Fruit fly (Drosophila melanogaster): ENCODE data around the gene hoe1.

hoe1 gene

DNA sequence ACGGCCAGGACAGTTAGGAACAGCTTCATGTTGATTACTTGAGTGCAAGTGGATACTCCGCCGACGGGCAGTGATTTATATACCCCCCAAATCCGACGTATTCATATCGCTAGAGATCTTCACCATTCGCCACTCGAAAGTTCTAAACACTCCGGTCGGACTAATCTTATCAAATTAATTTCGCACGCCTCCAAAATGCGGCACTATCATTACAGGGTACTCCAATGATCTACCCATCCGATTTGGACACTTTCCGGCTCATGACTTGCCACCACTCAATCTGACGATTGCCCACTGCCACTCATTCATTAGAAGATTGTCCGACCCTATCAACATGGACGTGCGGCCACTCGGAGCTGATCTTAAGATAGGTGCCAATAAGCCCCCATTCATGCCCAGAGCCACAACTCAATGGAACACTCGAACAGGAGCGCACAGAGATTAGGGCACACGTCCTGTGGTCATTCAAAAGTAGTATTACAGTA, 20.9 kb upstream of the hoe1 start, which contains the start of gene Jon25Bii:
Jon25Bii (minus strand) TSS at position 51 of the 485 bp plus-strand sequence.
- TF ChIP-seq D1 (tag; optimal IDR thresholded peaks at IDR 0.05) (no peak), EcR (GFP tag; optimal IDR thresholded peaks at IDR 0.05) (no peak), CG10348 (GFP tag; IDR thresholded peaks at IDR 0.05) (no peak), CG17806 (tag; optimal IDR thresholded peaks at IDR 0.05) (no peak), CG8301 (tag; optimal IDR thresholded peaks at IDR 0.05) (no peak), Snoo (tag; optimal IDR thresholded peaks at IDR 0.05) (no peak), CG34367 (tag; optimal IDR thresholded peaks at IDR 0.05) (no peak), Pif1B (GFP tag; optimal IDR thresholded peaks at IDR 0.05) (no peak), gl (tag; optimal IDR thresholded peaks at IDR 0.05) (no peak), CG14655 (GFP tag; optimal IDR thresholded peaks at IDR 0.05) (no peak), CG4496 (GFP tag; IDR thresholded peaks at IDR 0.05) (no peak), CG13204 (GFP tag; optimal IDR thresholded peaks at IDR 0.05) (no peak), CG15710 (tag; optimal IDR thresholded peaks at IDR 0.05) (no peak), Pif1A (GFP tag; optimal IDR thresholded peaks at IDR 0.05) (no peak), CG8159 (tag; optimal IDR thresholded peaks at IDR 0.05) (no peak), CG12605 (GFP tag; IDR thresholded peaks at IDR 0.05) (no peak), fd96Ca (GFP tag; IDR thresholded peaks at IDR 0.05) (no peak), rn (GFP tag; IDR thresholded peaks at IDR 0.05) (no peak), CG32121 (GFP tag; IDR thresholded peaks at IDR 0.05) (no peak), CG9948 (tag; optimal IDR thresholded peaks at IDR 0.05) (no peak)

DNA sequence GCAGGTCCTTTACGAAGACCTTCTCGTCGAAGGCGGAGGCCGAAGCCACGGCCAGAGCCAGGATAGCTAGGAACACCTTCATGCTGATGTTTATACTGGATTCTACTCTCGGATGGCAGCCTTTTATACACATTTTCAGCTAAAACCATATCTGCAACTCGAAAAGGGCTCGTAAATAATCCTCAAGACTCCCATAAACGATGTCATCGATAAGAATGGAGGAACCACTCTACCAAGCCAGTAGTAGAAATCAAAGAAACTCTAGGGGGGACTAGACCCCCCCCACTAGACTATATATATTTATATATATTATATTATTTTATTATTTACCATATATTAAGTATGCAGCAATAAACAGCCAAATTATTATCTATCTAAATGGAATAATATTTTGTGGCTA, 18.5 kb upstream of the hoe1 start, which contains the start of gene Jon25Biii:
Jon25Biii (minus strand) TSS at position 101 of the 400 bp plus-strand sequence.
- TF ChIP-seq CG4496 (GFP tag; IDR thresholded peaks at IDR 0.05) (no peak), gl (tag; optimal IDR thresholded peaks at IDR 0.05) (no peak), CG13204 (GFP tag; optimal IDR thresholded peaks at IDR 0.05) (no peak), CG8301 (tag; optimal IDR thresholded peaks at IDR 0.05) (no peak), EcR (GFP tag; optimal IDR thresholded peaks at IDR 0.05) (no peak)

DNA sequence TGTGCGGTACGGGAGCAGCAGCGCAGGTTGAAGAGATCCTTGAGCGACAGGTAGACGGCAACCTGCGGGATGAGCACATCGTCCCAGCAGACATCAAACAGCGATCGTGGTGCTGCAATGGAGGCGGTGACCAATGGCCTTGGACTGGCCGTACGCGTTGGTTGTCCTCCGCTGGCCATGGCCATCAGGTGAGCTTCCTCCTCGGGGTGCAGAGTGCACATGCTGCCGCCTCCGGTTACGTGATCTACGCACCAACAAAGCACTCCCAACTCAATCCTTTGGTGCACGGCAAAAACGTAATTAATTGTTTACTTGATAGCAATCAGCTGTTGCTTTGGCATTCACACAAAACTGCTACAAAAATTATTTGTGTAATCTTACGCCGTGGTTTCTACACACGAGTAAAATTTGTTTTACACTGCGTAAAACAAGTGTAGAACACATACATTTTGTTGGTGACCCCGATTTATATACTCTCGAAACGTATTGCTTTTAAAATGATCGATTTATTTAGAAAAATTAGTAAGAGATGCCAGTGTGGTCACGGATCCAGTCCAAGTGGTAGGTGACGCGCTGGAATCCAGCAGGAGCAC, 17.4 kb upstream of the hoe1 start, which contains the start of gene jet:
jet (minus strand) TSS at position 332 of the 593 bp plus-strand sequence.
- no peak for TF ChIP-seq CG14655 (GFP tag; optimal IDR thresholded peaks at IDR 0.05)
- no peak for TF ChIP-seq CG12605 (GFP tag; IDR thresholded peaks at IDR 0.05)
- no peak for TF ChIP-seq CG34367 (tag; optimal IDR thresholded peaks at IDR 0.05)
- no peak for TF ChIP-seq CG4496 (GFP tag; IDR thresholded peaks at IDR 0.05)
- TF ChIP-seq D1 (tag; optimal IDR thresholded peaks at IDR 0.05) = no peak
- no peak for TF ChIP-seq CG10348 (GFP tag; IDR thresholded peaks at IDR 0.05)
- no peak for TF ChIP-seq CG17806 (tag; optimal IDR thresholded peaks at IDR 0.05)

DNA sequence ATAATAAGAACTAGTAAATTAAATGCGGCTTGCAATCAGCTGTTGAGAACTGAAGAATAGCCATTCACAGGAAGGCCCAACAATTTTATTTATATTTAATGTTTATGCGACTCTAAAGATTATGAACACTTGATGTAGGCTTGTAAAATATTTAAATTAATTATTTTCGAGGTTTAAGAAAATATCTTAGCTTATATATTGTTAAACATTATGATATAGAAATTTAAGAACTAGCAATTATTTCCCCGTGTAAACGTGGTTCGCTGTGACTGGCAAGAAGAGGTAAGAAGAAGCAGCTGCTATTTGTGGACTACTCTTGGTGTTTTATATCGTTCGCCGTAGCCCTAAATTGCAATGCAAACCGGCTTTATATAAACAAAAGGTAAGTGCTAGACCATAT, 13.1 kb upstream of the hoe1 start, which contains the start of the genes mRpL24 and betaggt-I:
mRpL24 (minus strand) TSS at position 62 of the 400 bp plus-strand sequence.
betaggt-I (plus strand) TSS at position 280 of the 400 bp plus-strand sequence.
- TF ChIP-seq Pif1A (GFP tag; optimal IDR thresholded peaks at IDR 0.05) = peak; percentile 93
- peak; percentile 97 for TF ChIP-seq CG34367 (tag; optimal IDR thresholded peaks at IDR 0.05)
- peak; percentile 99 for TF ChIP-seq CG15710 (tag; optimal IDR thresholded peaks at IDR 0.05)
- TF ChIP-seq CG12605 (GFP tag; IDR thresholded peaks at IDR 0.05) = peak; percentile 98
- no peak for TF ChIP-seq CG13204 (GFP tag; optimal IDR thresholded peaks at IDR 0.05)
- TF ChIP-seq CG8159 (tag; optimal IDR thresholded peaks at IDR 0.05) = peak; percentile 97
- TF ChIP-seq CG10348 (GFP tag; IDR thresholded peaks at IDR 0.05) = peak; percentile 90
- peak; percentile 96 for TF ChIP-seq Snoo (tag; optimal IDR thresholded peaks at IDR 0.05)
- peak; percentile 98 for TF ChIP-seq CG14655 (GFP tag; optimal IDR thresholded peaks at IDR 0.05)
- TF ChIP-seq gl (tag; optimal IDR thresholded peaks at IDR 0.05) = peak; percentile 89
- peak; percentile 97 for TF ChIP-seq Ets98B (GFP tag; IDR thresholded peaks at IDR 0.05)
- TF ChIP-seq CG17806 (tag; optimal IDR thresholded peaks at IDR 0.05) = peak; percentile 97
- peak; percentile 90 for TF ChIP-seq D1 (tag; optimal IDR thresholded peaks at IDR 0.05)
- peak; percentile 93 for TF ChIP-seq fd96Ca (GFP tag; IDR thresholded peaks at IDR 0.05)
- peak; percentile 91 for TF ChIP-seq Pif1B (GFP tag; optimal IDR thresholded peaks at IDR 0.05)
- TF ChIP-seq CG32121 (GFP tag; IDR thresholded peaks at IDR 0.05) = peak; percentile 97
- TF ChIP-seq CG4496 (GFP tag; IDR thresholded peaks at IDR 0.05) = peak; percentile 99
- TF ChIP-seq CG8301 (tag; optimal IDR thresholded peaks at IDR 0.05) = peak; percentile 97
- no peak for TF ChIP-seq EcR (GFP tag; optimal IDR thresholded peaks at IDR 0.05)
- peak; percentile 95 for TF ChIP-seq CG9948 (tag; optimal IDR thresholded peaks at IDR 0.05)
- TF ChIP-seq rn (GFP tag; IDR thresholded peaks at IDR 0.05) = peak; percentile 97

DNA sequence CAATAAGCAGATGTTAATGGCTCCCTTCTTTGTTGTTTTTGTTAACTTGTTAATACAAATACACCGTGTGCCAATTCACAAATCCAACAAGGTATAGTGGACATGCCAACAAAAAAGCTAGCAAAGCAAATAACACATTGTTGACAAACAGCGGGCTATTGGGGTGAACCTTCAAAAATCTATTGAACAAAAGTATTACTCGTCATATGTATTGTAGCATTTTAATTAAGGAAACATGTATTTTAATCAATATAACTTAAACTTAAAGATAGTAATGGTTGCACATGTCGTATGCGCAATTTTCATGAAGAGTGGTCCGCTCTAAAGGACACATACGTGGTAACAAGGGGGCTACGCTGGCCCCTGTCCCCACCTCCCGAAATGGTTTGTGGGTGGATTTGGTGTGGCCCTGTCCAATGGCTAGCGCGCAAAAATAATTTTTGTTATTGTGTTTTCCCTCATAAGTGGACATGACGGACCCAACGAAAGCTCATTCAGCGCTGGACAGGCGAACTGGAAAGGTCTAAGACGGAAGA, 10.1 kb upstream of the hoe1 start, which contains the start of gene synr:
synr (plus strand) TSS at position 486 of the 536 bp plus-strand sequence.
- TF ChIP-seq CG15710 (tag; optimal IDR thresholded peaks at IDR 0.05) (no peak), Snoo (tag; optimal IDR thresholded peaks at IDR 0.05) (no peak), CG8159 (tag; optimal IDR thresholded peaks at IDR 0.05) (peak; percentile 24), CG10348 (GFP tag; IDR thresholded peaks at IDR 0.05) (no peak), CG12605 (GFP tag; IDR thresholded peaks at IDR 0.05) (no peak), Ets98B (GFP tag; IDR thresholded peaks at IDR 0.05) (no peak), EcR (GFP tag; optimal IDR thresholded peaks at IDR 0.05) (no peak)

DNA sequence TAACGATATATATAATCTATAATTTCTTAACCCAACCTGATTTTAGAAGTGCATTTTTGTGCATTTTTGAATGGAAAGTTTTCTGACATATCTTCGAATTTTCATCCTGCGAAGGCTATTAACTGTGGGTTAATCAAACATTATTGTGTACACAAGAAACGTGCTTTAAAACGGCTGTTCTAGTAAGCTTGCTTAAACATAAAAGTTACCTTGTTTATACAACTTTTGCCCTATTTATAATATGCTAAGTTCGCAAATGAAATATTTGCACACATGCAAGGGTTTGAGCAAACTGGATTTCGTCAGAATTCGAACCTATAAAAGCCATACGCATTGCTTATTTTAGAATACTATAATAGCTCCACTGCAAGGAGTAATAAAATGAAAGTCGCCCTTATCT, 4.9 kb upstream of the hoe1 start, which contains the start of gene Sgs1:
Sgs1 (plus strand) TSS at position 350 of the 400 bp plus-strand sequence.
- TF ChIP-seq CG17806 (tag; optimal IDR thresholded peaks at IDR 0.05) (no peak), rn (GFP tag; IDR thresholded peaks at IDR 0.05) (no peak), CG15710 (tag; optimal IDR thresholded peaks at IDR 0.05) (no peak), CG32121 (GFP tag; IDR thresholded peaks at IDR 0.05) (no peak), CG12605 (GFP tag; IDR thresholded peaks at IDR 0.05) (no peak), Ets98B (GFP tag; IDR thresholded peaks at IDR 0.05) (no peak), fd96Ca (GFP tag; IDR thresholded peaks at IDR 0.05) (no peak), CG8301 (tag; optimal IDR thresholded peaks at IDR 0.05) (no peak), CG8159 (tag; optimal IDR thresholded peaks at IDR 0.05) (no peak), CG10348 (GFP tag; IDR thresholded peaks at IDR 0.05) (no peak), Pif1B (GFP tag; optimal IDR thresholded peaks at IDR 0.05) (no peak), EcR (GFP tag; optimal IDR thresholded peaks at IDR 0.05) (no peak), CG13204 (GFP tag; optimal IDR thresholded peaks at IDR 0.05) (no peak), D1 (tag; optimal IDR thresholded peaks at IDR 0.05) (no peak), CG9948 (tag; optimal IDR thresholded peaks at IDR 0.05) (no peak), Snoo (tag; optimal IDR thresholded peaks at IDR 0.05) (no peak), CG4496 (GFP tag; IDR thresholded peaks at IDR 0.05) (no peak), CG14655 (GFP tag; optimal IDR thresholded peaks at IDR 0.05) (no peak), Pif1A (GFP tag; optimal IDR thresholded peaks at IDR 0.05) (no peak)
